Worm (Caenorhabditis elegans): Measurements from ENCODE around the gene T25D10.1.

DNA sequence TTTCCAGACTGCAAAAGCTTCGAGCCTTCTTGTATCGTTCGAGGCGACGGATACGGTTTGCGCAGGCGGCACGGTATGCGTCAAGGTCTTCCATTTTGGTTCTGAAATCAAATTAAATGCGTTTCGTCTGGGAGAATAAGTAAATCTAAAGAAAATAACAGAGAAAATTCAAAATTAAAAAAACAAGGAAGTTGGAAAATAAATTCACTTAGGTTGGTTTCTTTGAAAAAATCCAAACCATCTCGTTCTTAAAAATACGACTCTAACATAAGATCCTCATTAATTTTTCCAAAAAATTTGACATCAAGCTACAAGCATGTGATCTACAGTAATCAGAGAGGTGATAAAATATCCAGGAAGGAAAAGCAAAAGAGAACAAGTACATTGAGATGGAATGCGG, 7.0 kb downstream of the T25D10.1 start, which contains the start of gene T25D10.4:
- TF ChIP-seq F39B2.1 (GFP tag; IDR thresholded peaks at IDR 0.05): no peak
- TF ChIP-seq hmg-20 (GFP tag; IDR thresholded peaks at IDR 0.05): no peak
- TF ChIP-seq F33H1.4 (GFP tag; IDR thresholded peaks at IDR 0.05): no peak
- no peak for TF ChIP-seq ceh-91 (GFP tag; IDR thresholded peaks at IDR 0.05)
- TF ChIP-seq lin-54 (GFP tag; optimal IDR thresholded peaks at IDR 0.05): no peak
- no peak for TF ChIP-seq pha-4 (tag; optimal IDR thresholded peaks at IDR 0.05)
- no peak for TF ChIP-seq nfyb-1 (GFP tag; IDR thresholded peaks at IDR 0.05)
